Worm (Caenorhabditis elegans) whole organism, young adult: ENCODE measurements around the gene metr-1.

Source experiments
- F23B12.7 ChIP-seq: sonication (generic microtip); optimal IDR thresholded peaks from 2 replicates; lab custom pipeline; 2017; ENCODE audit warnings: missing genetic modification characterization, mild to moderate bottlenecking, missing compliant biosample characterization, antibody characterized with exemption, moderate library complexity; ENCODE audit not compliant: insufficient read depth
- sea-2 ChIP-seq: fragments of 200-800 bp; sonication (Bioruptor generic); IDR thresholded peaks from 2 replicates; pipeline ENCODE4 v1.3.6; 2022; ENCODE audit warnings: missing genetic modification characterization, missing compliant biosample characterization
- ztf-25 ChIP-seq: fragments of 200-800 bp; sonication (Bioruptor generic); IDR thresholded peaks from 2 replicates; pipeline ENCODE4 v1.3.6; 2022; ENCODE audit warnings: missing genetic modification reagents, missing genetic modification characterization, missing compliant biosample characterization

DNA sequence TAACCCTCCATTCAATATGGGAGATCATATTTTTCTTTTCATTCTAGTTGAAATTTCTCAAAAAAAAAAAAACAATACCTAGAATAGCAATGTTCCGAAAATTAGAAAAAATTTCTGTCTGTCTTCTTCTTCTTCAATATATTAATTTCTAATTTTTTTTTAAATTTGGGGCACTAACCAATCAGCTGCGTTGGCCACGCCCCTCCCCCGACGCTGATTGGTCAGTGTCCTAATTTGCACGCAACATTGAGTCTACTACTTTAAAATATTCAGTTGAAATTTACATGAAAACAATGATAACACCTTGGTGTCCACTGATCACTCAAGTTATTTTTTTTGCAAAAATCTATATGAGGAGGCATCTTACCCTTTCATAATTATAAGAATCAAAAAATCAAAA, 30.4 kb upstream of the metr-1 start:
- TF ChIP-seq sea-2 (GFP tag; lab: Robert Waterston, UW), result no peak
- TF ChIP-seq ztf-25 (GFP tag; lab: Robert Waterston, UW), result no peak
- TF ChIP-seq F23B12.7, result no peak
